Worm (Caenorhabditis elegans) whole organism, L4/young adult: ENCODE measurements around the gene apy-1.

ENCODE experiments used
- W03F9.2 ChIP-seq: fragments of 150-350 bp; optimal IDR thresholded peaks from 2 replicates; lab custom pipeline; 2014; ENCODE audit warnings: missing biosample characterization, missing genetic modification characterization
- dao-5 ChIP-seq: sonication (generic microtip); optimal IDR thresholded peaks from 2 replicates; lab custom pipeline; 2016; ENCODE audit warnings: missing genotype, missing genetic modification characterization, moderate library complexity, missing compliant biosample characterization
- him-1 ChIP-seq: sonication (generic microtip); optimal IDR thresholded peaks from 2 replicates; lab custom pipeline; 2016; ENCODE audit warnings: missing genotype, missing genetic modification reagents, missing genetic modification characterization, missing compliant biosample characterization

The apy-1 gene

DNA sequence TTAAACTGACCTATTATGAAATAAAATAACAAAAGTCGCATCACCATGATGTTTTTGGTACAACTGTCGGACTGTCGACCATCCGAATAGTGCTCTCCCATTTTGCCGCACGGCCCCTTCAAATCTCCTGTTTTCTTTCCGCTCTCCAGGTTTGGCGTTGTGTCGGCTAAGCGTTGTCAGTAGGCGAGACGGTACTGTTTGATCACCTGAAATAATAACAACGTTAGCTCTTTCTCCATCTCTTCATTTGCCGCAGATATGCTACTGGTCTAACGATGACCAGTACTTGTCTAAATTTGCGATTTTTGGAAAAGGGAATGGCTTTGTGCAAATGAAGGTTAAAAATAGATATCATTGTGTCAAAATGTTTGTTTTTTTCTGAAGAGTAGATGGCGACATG lies 50.0 kb downstream of the apy-1 start, which contains the start of gene chts-1:
Gene chts-1 (minus strand): TSS at position 101 of the 400 bp plus-strand sequence.
- TF ChIP-seq him-1 (no peak), dao-5 (no peak), W03F9.2 (tag; lab: Kevin White, UChicago) (no peak)
